Fruit fly (Drosophila melanogaster) whole organism, embryonic: ENCODE measurements around the gene CG9106.

Experiments used
- CG10147 ChIP-seq: fragments of 200-800 bp; sonication (Bioruptor generic); optimal IDR thresholded peaks from 2 replicates; lab custom pipeline; 2019; ENCODE audit warnings: missing biosample characterization, mild to moderate bottlenecking, missing genetic modification characterization, moderate library complexity
- CG10431 ChIP-seq: fragments of 200-800 bp; sonication (Bioruptor generic); optimal IDR thresholded peaks from 3 replicates; lab custom pipeline; 2018; ENCODE audit warnings: missing biosample characterization, mild to moderate bottlenecking, missing genetic modification characterization
- CG12391 ChIP-seq: fragments of 200-800 bp; sonication (Bioruptor generic); optimal IDR thresholded peaks from 3 replicates; lab custom pipeline; 2018; ENCODE audit warnings: missing biosample characterization, mild to moderate bottlenecking, missing genetic modification characterization, moderate library complexity
- CG13775 ChIP-seq: fragments of 200-800 bp; sonication (Bioruptor generic); optimal IDR thresholded peaks from 3 replicates; lab custom pipeline; 2017; ENCODE audit warnings: missing biosample characterization, mild to moderate bottlenecking, missing genetic modification characterization
- CG14441 ChIP-seq: fragments of 200-800 bp; sonication (Bioruptor generic); IDR thresholded peaks from 2 replicates; pipeline ENCODE4 v1.3.6; 2022; ENCODE audit warnings: missing biosample characterization, missing genetic modification characterization
- CG15601 ChIP-seq: fragments of 200-800 bp; sonication (Bioruptor generic); optimal IDR thresholded peaks from 3 replicates; lab custom pipeline; 2019; ENCODE audit warnings: missing biosample characterization, mild to moderate bottlenecking, missing genetic modification characterization, moderate library complexity
- CG1647 ChIP-seq: fragments of 200-800 bp; sonication (Bioruptor generic); optimal IDR thresholded peaks from 3 replicates; lab custom pipeline; 2016; ENCODE audit warnings: missing biosample characterization, missing genetic modification characterization
- CG16863 ChIP-seq: fragments of 200-800 bp; sonication (Bioruptor generic); optimal IDR thresholded peaks from 3 replicates; lab custom pipeline; 2016; ENCODE audit warnings: missing biosample characterization, missing genetic modification characterization
- CG17912 ChIP-seq: fragments of 200-800 bp; sonication (Bioruptor generic); optimal IDR thresholded peaks from 2 replicates; lab custom pipeline; 2018; ENCODE audit warnings: missing biosample characterization, mild to moderate bottlenecking, missing genetic modification characterization
- CG18476 ChIP-seq: fragments of 200-800 bp; sonication (Bioruptor generic); optimal IDR thresholded peaks from 2 replicates; lab custom pipeline; 2016; ENCODE audit warnings: missing biosample characterization, mild to moderate bottlenecking, missing genetic modification characterization
- CG18599 ChIP-seq: fragments of 200-800 bp; sonication (Bioruptor generic); optimal IDR thresholded peaks from 3 replicates; lab custom pipeline; 2017; ENCODE audit warnings: missing biosample characterization, missing genetic modification characterization, mild to moderate bottlenecking, moderate library complexity, missing genetic modification reagents
- CG2116 ChIP-seq: fragments of 200-800 bp; sonication (Bioruptor generic); optimal IDR thresholded peaks from 3 replicates; lab custom pipeline; 2018; ENCODE audit warnings: missing biosample characterization, mild to moderate bottlenecking, missing genetic modification characterization
- CG2712 ChIP-seq: fragments of 200-800 bp; optimal IDR thresholded peaks from 3 replicates; lab custom pipeline; 2019; ENCODE audit warnings: missing biosample characterization, mild to moderate bottlenecking, missing genetic modification characterization, moderate library complexity
- CG2875 ChIP-seq: fragments of 200-800 bp; sonication (Bioruptor generic); optimal IDR thresholded peaks from 2 replicates; lab custom pipeline; 2017; ENCODE audit warnings: missing biosample characterization, mild to moderate bottlenecking, missing genetic modification characterization, missing genetic modification reagents
- CG30431 ChIP-seq: fragments of 200-800 bp; sonication (Bioruptor generic); optimal IDR thresholded peaks from 2 replicates; lab custom pipeline; 2017; ENCODE audit warnings: missing biosample characterization, missing genetic modification characterization
- CG32532 ChIP-seq: fragments of 200-800 bp; sonication (Bioruptor generic); IDR thresholded peaks from 2 replicates; pipeline ENCODE4 v1.3.6; 2022; ENCODE audit warnings: missing biosample characterization, missing genetic modification characterization
- CG6654 ChIP-seq: fragments of 200-800 bp; sonication (Bioruptor generic); optimal IDR thresholded peaks from 2 replicates; lab custom pipeline; 2017; ENCODE audit warnings: missing biosample characterization, mild to moderate bottlenecking, missing genetic modification characterization
- CG7271 ChIP-seq: fragments of 200-800 bp; sonication (Bioruptor generic); optimal IDR thresholded peaks from 2 replicates; lab custom pipeline; 2018; ENCODE audit warnings: missing biosample characterization, mild to moderate bottlenecking, missing genetic modification characterization, moderate library complexity
- CG7786 ChIP-seq: fragments of 200-800 bp; sonication (Bioruptor generic); optimal IDR thresholded peaks from 2 replicates; lab custom pipeline; 2016; ENCODE audit warnings: missing biosample characterization, missing genetic modification characterization
- CG8089 ChIP-seq: fragments of 200-800 bp; sonication (Bioruptor generic); optimal IDR thresholded peaks from 3 replicates; lab custom pipeline; 2016; ENCODE audit warnings: missing biosample characterization, missing genetic modification characterization
- CG8765 ChIP-seq: fragments of 200-800 bp; sonication (Bioruptor generic); IDR thresholded peaks from 2 replicates; pipeline ENCODE4 v1.3.6; 2022; ENCODE audit warnings: missing biosample characterization, missing genetic modification characterization
- Ets97D ChIP-seq: fragments of 200-800 bp; sonication (Bioruptor generic); optimal IDR thresholded peaks from 3 replicates; lab custom pipeline; 2016; ENCODE audit warnings: missing biosample characterization, missing genetic modification characterization
- HLH54F ChIP-seq: fragments of 200-800 bp; sonication (Bioruptor generic); optimal IDR thresholded peaks from 3 replicates; lab custom pipeline; 2016; ENCODE audit warnings: missing biosample characterization, missing genetic modification characterization
- Hr51 ChIP-seq, 2 experiments: fragments of 200-800 bp; sonication (Bioruptor generic); optimal IDR thresholded peaks; 2 replicates in 1 of 2; 3 replicates in 1 of 2; lab custom pipeline; 2016 to 2018; ENCODE audit warnings: missing biosample characterization in 2 of 2, missing genetic modification characterization in 2 of 2, mild to moderate bottlenecking in 1 of 2, moderate library complexity in 1 of 2
- Kr ChIP-seq: fragments of 200-800 bp; sonication (Bioruptor generic); optimal IDR thresholded peaks from 2 replicates; lab custom pipeline; 2017; ENCODE audit warnings: missing biosample characterization, mild to moderate bottlenecking, missing genetic modification characterization
- Max ChIP-seq: fragments of 200-800 bp; sonication (Bioruptor generic); optimal IDR thresholded peaks from 2 replicates; lab custom pipeline; 2016; ENCODE audit warnings: missing biosample characterization, mild to moderate bottlenecking, missing genetic modification characterization
- Med ChIP-seq: fragments of 200-800 bp; sonication (Bioruptor generic); peaks from one replicate; lab custom pipeline; 2016; ENCODE audit warnings: missing biosample characterization, missing genetic modification characterization, mild to moderate bottlenecking, inconsistent platforms, moderate library complexity
- NC2α ChIP-seq: fragments of 200-800 bp; sonication (Bioruptor generic); optimal IDR thresholded peaks from 2 replicates; lab custom pipeline; 2016; ENCODE audit warnings: missing biosample characterization, missing genetic modification characterization
- Nf-YA ChIP-seq: fragments of 200-800 bp; sonication (Bioruptor generic); IDR thresholded peaks from 2 replicates; pipeline ENCODE4 v1.3.6; 2022; ENCODE audit warnings: missing biosample characterization, missing genetic modification characterization
- Poxn ChIP-seq: fragments of 200-800 bp; sonication (Bioruptor generic); IDR thresholded peaks from 2 replicates; pipeline ENCODE4 v1.3.6; 2022; ENCODE audit warnings: missing biosample characterization, missing genetic modification characterization
- Side ChIP-seq: fragments of 200-800 bp; sonication (Bioruptor generic); optimal IDR thresholded peaks from 2 replicates; lab custom pipeline; 2016; ENCODE audit warnings: missing biosample characterization, missing genetic modification characterization
- Sry-δ ChIP-seq: fragments of 200-800 bp; sonication (Bioruptor generic); optimal IDR thresholded peaks from 2 replicates; lab custom pipeline; 2016; ENCODE audit warnings: missing biosample characterization, missing genetic modification characterization
- Stat92E ChIP-seq, 3 experiments: fragments of >200 bp in 2 of 3; fragments of 200-800 bp in 1 of 3; sonication (Bioruptor generic) in 1 of 3; optimal IDR thresholded peaks; 2 replicates each; lab custom pipeline; 2017 to 2019; ENCODE audit warnings: missing biosample characterization in 3 of 3, missing genetic modification characterization in 3 of 3, mild to moderate bottlenecking in 1 of 3, moderate library complexity in 1 of 3
- Trl ChIP-seq, 3 experiments: fragments of >200 bp in 2 of 3; fragments of 200-800 bp in 1 of 3; sonication (Bioruptor generic) in 1 of 3; optimal IDR thresholded peaks; 2 replicates in 1 of 3; 3 replicates in 2 of 3; lab custom pipeline; 2016 to 2017; ENCODE audit warnings: missing biosample characterization in 1 of 3, missing genetic modification characterization in 1 of 3
- ab ChIP-seq: fragments of 200-800 bp; sonication (Bioruptor generic); optimal IDR thresholded peaks from 2 replicates; lab custom pipeline; 2016; ENCODE audit warnings: missing biosample characterization, missing genetic modification characterization
- abd-A ChIP-seq: fragments of 200-800 bp; sonication (Bioruptor generic); optimal IDR thresholded peaks from 3 replicates; lab custom pipeline; 2019; ENCODE audit warnings: missing biosample characterization, mild to moderate bottlenecking, missing genetic modification characterization, moderate library complexity
- br ChIP-seq: fragments of >200 bp; optimal IDR thresholded peaks from 2 replicates; lab custom pipeline; 2017
- caup ChIP-seq: fragments of 200-800 bp; sonication (Bioruptor generic); optimal IDR thresholded peaks from 3 replicates; lab custom pipeline; 2017; ENCODE audit warnings: missing biosample characterization, mild to moderate bottlenecking, missing genetic modification characterization, moderate library complexity; ENCODE audit not compliant: severe bottlenecking
- ci ChIP-seq: fragments of 200-800 bp; sonication (Bioruptor generic); IDR thresholded peaks from 3 replicates; pipeline ENCODE4 v1.3.6; 2022; ENCODE audit warnings: missing biosample characterization, missing genetic modification characterization
- dysf ChIP-seq: fragments of 200-800 bp; sonication (Bioruptor generic); IDR thresholded peaks from 3 replicates; pipeline ENCODE4 v1.3.6; 2022; ENCODE audit warnings: missing biosample characterization, missing genetic modification characterization
- ems ChIP-seq: fragments of 200-800 bp; sonication (Bioruptor generic); optimal IDR thresholded peaks from 3 replicates; lab custom pipeline; 2016; ENCODE audit warnings: missing biosample characterization, missing genetic modification characterization
- hth ChIP-seq: fragments of >200 bp; optimal IDR thresholded peaks from 2 replicates; lab custom pipeline; 2017; ENCODE audit warnings: inconsistent platforms
- ind ChIP-seq: fragments of 200-800 bp; sonication (Bioruptor generic); optimal IDR thresholded peaks from 3 replicates; lab custom pipeline; 2016; ENCODE audit warnings: missing biosample characterization, missing genetic modification characterization
- lmd ChIP-seq: fragments of 200-800 bp; sonication (Bioruptor generic); IDR thresholded peaks from 2 replicates; pipeline ENCODE4 v1.3.6; 2022; ENCODE audit warnings: missing biosample characterization, missing genetic modification characterization
- nerfin-1 ChIP-seq: fragments of 200-800 bp; sonication (Bioruptor generic); optimal IDR thresholded peaks from 3 replicates; lab custom pipeline; 2019; ENCODE audit warnings: missing biosample characterization, mild to moderate bottlenecking, missing genetic modification characterization, moderate library complexity
- phol ChIP-seq: fragments of 200-800 bp; sonication (Bioruptor generic); optimal IDR thresholded peaks from 3 replicates; lab custom pipeline; 2018; ENCODE audit warnings: missing biosample characterization, mild to moderate bottlenecking, missing genetic modification characterization, moderate library complexity
- seq ChIP-seq: fragments of 200-800 bp; sonication (Bioruptor generic); IDR thresholded peaks from 2 replicates; pipeline ENCODE4 v1.3.6; 2022; ENCODE audit warnings: missing biosample characterization, missing genetic modification characterization
- ssp ChIP-seq: fragments of 200-800 bp; sonication (Bioruptor generic); IDR thresholded peaks from 2 replicates; pipeline ENCODE4 v1.3.6; 2022; ENCODE audit warnings: missing biosample characterization, missing genetic modification characterization
- stwl ChIP-seq: fragments of 200-800 bp; sonication (Bioruptor generic); optimal IDR thresholded peaks from 3 replicates; lab custom pipeline; 2018; ENCODE audit warnings: missing biosample characterization, mild to moderate bottlenecking, missing genetic modification characterization, moderate library complexity
- tio ChIP-seq: fragments of 200-800 bp; sonication (Bioruptor generic); optimal IDR thresholded peaks from 2 replicates; lab custom pipeline; 2017; ENCODE audit warnings: missing biosample characterization, missing genetic modification characterization, inconsistent platforms
- z ChIP-seq: fragments of 200-800 bp; sonication (Bioruptor generic); IDR thresholded peaks from 3 replicates; pipeline ENCODE4 v1.3.6; 2022; ENCODE audit warnings: missing biosample characterization, missing genetic modification characterization
- zfh2 ChIP-seq: fragments of 200-800 bp; sonication (Bioruptor generic); optimal IDR thresholded peaks from 2 replicates; lab custom pipeline; 2016; ENCODE audit warnings: missing biosample characterization, missing genetic modification characterization

The CG9106 gene

DNA sequence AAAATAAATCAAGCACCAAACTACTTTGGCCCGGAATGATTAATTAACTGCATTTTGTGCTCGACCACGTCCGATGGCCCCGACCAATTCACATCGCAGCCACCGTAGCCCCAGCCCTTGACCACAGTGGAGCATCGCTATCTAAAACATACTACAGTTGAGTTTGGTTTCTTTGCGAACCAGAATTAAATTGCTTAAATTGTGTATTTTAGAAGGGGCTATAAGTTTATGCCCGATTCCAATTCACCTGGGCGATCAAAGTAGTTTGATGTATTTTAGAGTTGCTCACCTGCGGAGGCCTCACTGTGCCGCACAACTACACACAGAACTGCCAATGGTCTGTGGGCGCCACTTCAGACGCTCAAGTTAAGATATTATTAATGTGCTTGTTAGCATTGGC, 37.0 kb downstream of the CG9106 start (continued):
- TF ChIP-seq ci, result peak; percentile 24; the same call in 1 of the 3 replicates
- TF ChIP-seq CG2712 (tag; lab: Kevin White, UChicago), result no peak
- TF ChIP-seq CG10147, result no peak
- TF ChIP-seq Trl (optimal IDR thresholded peaks at IDR 0.05; lab: Kevin White, UChicago), result no peak
- no peak for TF ChIP-seq Trl (GFP tag; optimal IDR thresholded peaks at IDR 0.05; lab: Kevin White, UChicago)
- no peak for TF ChIP-seq ab
- TF ChIP-seq CG8089 (GFP tag; lab: Kevin White, UChicago), result no peak
- no peak for TF ChIP-seq hth (lab: Kevin White, UChicago)
- TF ChIP-seq Med (GFP tag; lab: Kevin White, UChicago), result peak; percentile 72
- TF ChIP-seq Hr51 (GFP tag; optimal IDR thresholded peaks at IDR 0.05; lab: Kevin White, UChicago), result no peak
- no peak for TF ChIP-seq ems (GFP tag; lab: Kevin White, UChicago)
- no peak for TF ChIP-seq seq (GFP tag; lab: Robert Waterston, UW)
- no peak for TF ChIP-seq CG12391
- TF ChIP-seq Ets97D (GFP tag; lab: Kevin White, UChicago), result no peak
- TF ChIP-seq CG13775 (GFP tag; lab: Kevin White, UChicago), result no peak
- 0 out of 2 replicates have a peak, but pooled peaks have one; percentile 14 for TF ChIP-seq CG14441 (GFP tag; lab: Robert Waterston, UW)
- TF ChIP-seq nerfin-1 (tag; lab: Kevin White, UChicago), result no peak
- TF ChIP-seq CG18476 (GFP tag; lab: Kevin White, UChicago), result no peak
- TF ChIP-seq HLH54F (GFP tag; lab: Kevin White, UChicago), result no peak
- TF ChIP-seq Stat92E (GFP tag; optimal IDR thresholded peaks at IDR 0.05; lab: Kevin White, UChicago), result no peak
- no peak for TF ChIP-seq CG30431 (GFP tag; lab: Kevin White, UChicago)
- peak; percentile 25; the same call in 1 of the 2 replicates for TF ChIP-seq lmd (GFP tag; lab: Robert Waterston, UW)
- TF ChIP-seq z (GFP tag; lab: Robert Waterston, UW), result no peak
- no peak for TF ChIP-seq stwl (tag; lab: Kevin White, UChicago)
- TF ChIP-seq CG16863, result no peak
- no peak for TF ChIP-seq Nf-YA (GFP tag; lab: Robert Waterston, UW)
- TF ChIP-seq ssp (GFP tag; lab: Robert Waterston, UW), result no peak
- no peak for TF ChIP-seq CG10431
- TF ChIP-seq dysf (GFP tag; lab: Robert Waterston, UW), result peak; percentile 63
- TF ChIP-seq CG8765 (GFP tag; lab: Robert Waterston, UW), result no peak
- TF ChIP-seq CG7271 (tag; lab: Kevin White, UChicago), result no peak
- no peak for TF ChIP-seq tio (GFP tag; lab: Kevin White, UChicago)
- no peak for TF ChIP-seq zfh2 (GFP tag; lab: Kevin White, UChicago)
- TF ChIP-seq Poxn (GFP tag; lab: Robert Waterston, UW), result no peak
- no peak for TF ChIP-seq CG2116 (GFP tag; lab: Kevin White, UChicago)
- no peak for TF ChIP-seq Side (GFP tag; lab: Kevin White, UChicago)
- peak; percentile 23 for TF ChIP-seq CG18599 (GFP tag; lab: Kevin White, UChicago)
- no peak for TF ChIP-seq abd-A (tag; lab: Kevin White, UChicago)
- no peak for TF ChIP-seq CG32532 (GFP tag; lab: Robert Waterston, UW)
- TF ChIP-seq CG2875 (GFP tag; lab: Kevin White, UChicago), result no peak
- peak; percentile 2 for TF ChIP-seq ind (GFP tag; lab: Kevin White, UChicago)
- no peak for TF ChIP-seq CG6654
- no peak for TF ChIP-seq CG7786
- no peak for TF ChIP-seq Sry-δ (GFP tag; lab: Kevin White, UChicago)
- TF ChIP-seq Max (GFP tag; lab: Kevin White, UChicago), result no peak
- TF ChIP-seq CG15601 (tag; lab: Kevin White, UChicago), result no peak
- TF ChIP-seq br (lab: Kevin White, UChicago), result no peak
- no peak for TF ChIP-seq CG1647 (GFP tag; lab: Kevin White, UChicago)
- no peak for TF ChIP-seq NC2α
- no peak for TF ChIP-seq Kr (GFP tag; lab: Kevin White, UChicago)
- TF ChIP-seq caup (GFP tag; lab: Kevin White, UChicago), result no peak
- no peak for TF ChIP-seq CG17912 (GFP tag; lab: Kevin White, UChicago)
- TF ChIP-seq phol (tag; lab: Kevin White, UChicago), result no peak
